Fruit fly (Drosophila melanogaster) whole organism, embryonic: ENCODE data around the gene CG34125.

Source experiments
- Antp ChIP-seq: fragments of 200-800 bp; sonication (Bioruptor generic); optimal IDR thresholded peaks from 3 replicates; lab custom pipeline; 2016; ENCODE audit warnings: missing biosample characterization, missing genetic modification characterization
- Bdp1 ChIP-seq: fragments of 200-800 bp; sonication (Bioruptor generic); optimal IDR thresholded peaks from 3 replicates; lab custom pipeline; 2016; ENCODE audit warnings: missing biosample characterization, missing genetic modification characterization
- CG13894 ChIP-seq: fragments of 200-800 bp; sonication (Bioruptor generic); optimal IDR thresholded peaks from 3 replicates; lab custom pipeline; 2018; ENCODE audit warnings: missing biosample characterization, mild to moderate bottlenecking, missing genetic modification characterization, moderate library complexity
- CG14860 ChIP-seq: fragments of 200-800 bp; sonication (Bioruptor generic); IDR thresholded peaks from 3 replicates; pipeline ENCODE4 v1.3.6; 2022; ENCODE audit warnings: missing biosample characterization, missing genetic modification characterization; ENCODE audit not compliant: partially characterized antibody
- CG17385 ChIP-seq: fragments of 200-800 bp; sonication (Bioruptor generic); optimal IDR thresholded peaks from 3 replicates; lab custom pipeline; 2018; ENCODE audit warnings: missing biosample characterization, mild to moderate bottlenecking, missing genetic modification characterization
- CG18262 ChIP-seq: fragments of 200-800 bp; optimal IDR thresholded peaks from 3 replicates; lab custom pipeline; 2019; ENCODE audit warnings: missing biosample characterization, mild to moderate bottlenecking, missing genetic modification characterization, moderate library complexity
- CG32772 ChIP-seq: fragments of 200-800 bp; sonication (Bioruptor generic); IDR thresholded peaks from 2 replicates; pipeline ENCODE4 v1.3.6; 2022; ENCODE audit warnings: missing biosample characterization, missing genetic modification characterization
- CG34422 ChIP-seq: fragments of 200-800 bp; sonication (Bioruptor generic); IDR thresholded peaks from 3 replicates; pipeline ENCODE4 v1.3.6; 2022; ENCODE audit warnings: missing biosample characterization, missing genetic modification characterization
- CG6175 ChIP-seq: fragments of 200-800 bp; sonication (Bioruptor generic); IDR thresholded peaks from 3 replicates; pipeline ENCODE4 v1.3.6; 2022; ENCODE audit warnings: missing biosample characterization, missing genetic modification characterization
- CG8359 ChIP-seq: fragments of 200-800 bp; sonication (Bioruptor generic); optimal IDR thresholded peaks from 2 replicates; lab custom pipeline; 2017; ENCODE audit warnings: missing biosample characterization, mild to moderate bottlenecking, missing genetic modification characterization, borderline replicate concordance
- CG9797 ChIP-seq: fragments of 200-800 bp; sonication (Bioruptor generic); optimal IDR thresholded peaks from 3 replicates; lab custom pipeline; 2018; ENCODE audit warnings: missing biosample characterization, mild to moderate bottlenecking, missing genetic modification characterization
- CG9876 ChIP-seq: fragments of 200-800 bp; sonication (Bioruptor generic); optimal IDR thresholded peaks from 2 replicates; lab custom pipeline; 2016; ENCODE audit warnings: missing biosample characterization, missing genetic modification characterization
- CG9932 ChIP-seq: fragments of 200-800 bp; sonication (Bioruptor generic); IDR thresholded peaks from 2 replicates; pipeline ENCODE4 v1.3.6; 2022; ENCODE audit warnings: missing biosample characterization, missing genetic modification characterization
- CTCF ChIP-seq: fragments of 200-800 bp; sonication (Bioruptor generic); optimal IDR thresholded peaks from 2 replicates; lab custom pipeline; 2017; ENCODE audit warnings: missing biosample characterization, mild to moderate bottlenecking, missing genetic modification characterization, moderate library complexity
- CrebB ChIP-seq: fragments of 200-800 bp; sonication (Bioruptor generic); optimal IDR thresholded peaks from 3 replicates; lab custom pipeline; 2018; ENCODE audit warnings: missing biosample characterization, mild to moderate bottlenecking, missing genetic modification characterization
- D ChIP-seq, 2 experiments: fragments of 200-800 bp in 1 of 2; fragments of >200 bp in 1 of 2; sonication (Bioruptor generic) in 1 of 2; optimal IDR thresholded peaks; 2 replicates in 1 of 2; 3 replicates in 1 of 2; lab custom pipeline; 2017; ENCODE audit warnings: mild to moderate bottlenecking in 1 of 2, missing biosample characterization in 1 of 2, missing genetic modification characterization in 1 of 2, missing genetic modification reagents in 1 of 2
- Doc3 ChIP-seq: fragments of 200-800 bp; sonication (Bioruptor generic); IDR thresholded peaks from 3 replicates; pipeline ENCODE4 v1.3.6; 2022; ENCODE audit warnings: missing biosample characterization, missing genetic modification characterization; ENCODE audit not compliant: partially characterized antibody
- Dp ChIP-seq: fragments of 200-800 bp; sonication (Bioruptor generic); optimal IDR thresholded peaks from 2 replicates; lab custom pipeline; 2018; ENCODE audit warnings: missing biosample characterization, mild to moderate bottlenecking, missing genetic modification characterization, moderate library complexity
- E2f2 ChIP-seq: fragments of 200-800 bp; sonication (Bioruptor generic); IDR thresholded peaks from 2 replicates; pipeline ENCODE4 v1.3.6; 2022; ENCODE audit warnings: missing biosample characterization, missing genetic modification characterization
- Fer1 ChIP-seq: fragments of 200-800 bp; sonication (Bioruptor generic); optimal IDR thresholded peaks from 2 replicates; lab custom pipeline; 2017; ENCODE audit warnings: missing biosample characterization, mild to moderate bottlenecking, missing genetic modification characterization
- HLH3B ChIP-seq: fragments of 200-800 bp; sonication (Bioruptor generic); IDR thresholded peaks from 2 replicates; pipeline ENCODE4 v1.3.6; 2022; ENCODE audit warnings: missing biosample characterization, missing genetic modification characterization
- Hand ChIP-seq: fragments of 200-800 bp; sonication (Bioruptor generic); optimal IDR thresholded peaks from 2 replicates; lab custom pipeline; 2017; ENCODE audit warnings: mild to moderate bottlenecking, missing biosample characterization, missing genetic modification reagents, missing genetic modification characterization
- HmgZ ChIP-seq: fragments of 200-800 bp; sonication (Bioruptor generic); optimal IDR thresholded peaks from 2 replicates; lab custom pipeline; 2018; ENCODE audit warnings: missing biosample characterization, mild to moderate bottlenecking, missing genetic modification characterization
- Lim3 ChIP-seq: fragments of 200-800 bp; sonication (Bioruptor generic); IDR thresholded peaks from 2 replicates; pipeline ENCODE4 v1.3.6; 2022; ENCODE audit warnings: missing biosample characterization, missing genetic modification characterization
- MBD-R2 ChIP-seq: fragments of 200-800 bp; sonication (Bioruptor generic); IDR thresholded peaks from 2 replicates; pipeline ENCODE4 v1.3.6; 2022; ENCODE audit warnings: missing biosample characterization, missing genetic modification characterization
- MESR4 ChIP-seq: fragments of 200-800 bp; sonication (Bioruptor generic); optimal IDR thresholded peaks from 2 replicates; lab custom pipeline; 2018; ENCODE audit warnings: missing biosample characterization, mild to moderate bottlenecking, missing genetic modification characterization, moderate library complexity
- MTF-1 ChIP-seq: fragments of 200-800 bp; sonication (Bioruptor generic); optimal IDR thresholded peaks from 2 replicates; lab custom pipeline; 2018; ENCODE audit warnings: missing biosample characterization, mild to moderate bottlenecking, missing genetic modification characterization, borderline replicate concordance
- Max ChIP-seq: fragments of 200-800 bp; sonication (Bioruptor generic); optimal IDR thresholded peaks from 2 replicates; lab custom pipeline; 2016; ENCODE audit warnings: missing biosample characterization, mild to moderate bottlenecking, missing genetic modification characterization
- Med ChIP-seq: fragments of 200-800 bp; sonication (Bioruptor generic); peaks from one replicate; lab custom pipeline; 2016; ENCODE audit warnings: missing biosample characterization, missing genetic modification characterization, mild to moderate bottlenecking, inconsistent platforms, moderate library complexity
- Myb ChIP-seq: fragments of 200-800 bp; sonication (Bioruptor generic); optimal IDR thresholded peaks from 2 replicates; lab custom pipeline; 2016; ENCODE audit warnings: missing biosample characterization, missing genetic modification characterization
- NK7.1 ChIP-seq: fragments of 200-800 bp; sonication (Bioruptor generic); optimal IDR thresholded peaks from 3 replicates; lab custom pipeline; 2016; ENCODE audit warnings: missing biosample characterization, missing genetic modification characterization
- Sin3A ChIP-seq: fragments of >200 bp; optimal IDR thresholded peaks from 2 replicates; lab custom pipeline; 2018
- Sry-β ChIP-seq: fragments of 200-800 bp; sonication (Bioruptor generic); optimal IDR thresholded peaks from 2 replicates; lab custom pipeline; 2018; ENCODE audit warnings: missing biosample characterization, mild to moderate bottlenecking, missing genetic modification characterization, moderate library complexity
- TFAM ChIP-seq: fragments of 200-800 bp; sonication (Bioruptor generic); optimal IDR thresholded peaks from 2 replicates; lab custom pipeline; 2017; ENCODE audit warnings: missing biosample characterization, missing genetic modification characterization, inconsistent platforms
- YL-1 ChIP-seq: fragments of 200-800 bp; sonication (Bioruptor generic); optimal IDR thresholded peaks from 3 replicates; lab custom pipeline; 2017; ENCODE audit warnings: missing biosample characterization, mild to moderate bottlenecking, missing genetic modification characterization
- bigmax ChIP-seq: fragments of 200-800 bp; sonication (Bioruptor generic); optimal IDR thresholded peaks from 2 replicates; lab custom pipeline; 2018; ENCODE audit warnings: missing biosample characterization, mild to moderate bottlenecking, missing genetic modification characterization
- cato ChIP-seq: fragments of 200-800 bp; sonication (Bioruptor generic); optimal IDR thresholded peaks from 2 replicates; lab custom pipeline; 2016; ENCODE audit warnings: missing biosample characterization, missing genetic modification characterization, borderline replicate concordance
- chif ChIP-seq, 2 experiments: fragments of 200-800 bp; sonication (Bioruptor generic); optimal IDR thresholded peaks; 3 replicates each; lab custom pipeline; 2016; ENCODE audit warnings: missing biosample characterization in 2 of 2, missing genetic modification characterization in 2 of 2
- dm ChIP-seq: fragments of 200-800 bp; sonication (Bioruptor generic); optimal IDR thresholded peaks from 3 replicates; lab custom pipeline; 2016; ENCODE audit warnings: missing biosample characterization, missing genetic modification characterization
- gcm2 ChIP-seq: fragments of 200-800 bp; sonication (Bioruptor generic); optimal IDR thresholded peaks from 2 replicates; lab custom pipeline; 2016; ENCODE audit warnings: missing biosample characterization, missing genetic modification characterization
- gfzf ChIP-seq: fragments of 200-800 bp; sonication (Bioruptor generic); optimal IDR thresholded peaks from 2 replicates; lab custom pipeline; 2016; ENCODE audit warnings: missing biosample characterization, mild to moderate bottlenecking, missing genetic modification characterization, moderate library complexity
- knrl ChIP-seq: fragments of 200-800 bp; sonication (Bioruptor generic); IDR thresholded peaks from 3 replicates; pipeline ENCODE4 v1.3.6; 2022; ENCODE audit warnings: missing biosample characterization, missing genetic modification characterization; ENCODE audit not compliant: partially characterized antibody
- oc ChIP-seq: fragments of 200-800 bp; sonication (Bioruptor generic); optimal IDR thresholded peaks from 2 replicates; lab custom pipeline; 2018; ENCODE audit warnings: missing biosample characterization, mild to moderate bottlenecking, missing genetic modification characterization, moderate library complexity
- pros ChIP-seq: fragments of 200-800 bp; sonication (Bioruptor generic); optimal IDR thresholded peaks from 3 replicates; lab custom pipeline; 2019; ENCODE audit warnings: missing biosample characterization, mild to moderate bottlenecking, missing genetic modification characterization, moderate library complexity
- pzg ChIP-seq: fragments of 200-800 bp; sonication (Bioruptor generic); optimal IDR thresholded peaks from 3 replicates; lab custom pipeline; 2018; ENCODE audit warnings: missing biosample characterization, mild to moderate bottlenecking, missing genetic modification characterization, moderate library complexity
- sima ChIP-seq: fragments of 200-800 bp; sonication (Bioruptor generic); optimal IDR thresholded peaks from 2 replicates; lab custom pipeline; 2016; ENCODE audit warnings: missing biosample characterization, missing genetic modification characterization
- sob ChIP-seq: fragments of 200-800 bp; sonication (Bioruptor generic); IDR thresholded peaks from 2 replicates; pipeline ENCODE4 v1.3.6; 2022; ENCODE audit warnings: missing biosample characterization, missing genetic modification characterization
- stwl ChIP-seq: fragments of 200-800 bp; sonication (Bioruptor generic); optimal IDR thresholded peaks from 3 replicates; lab custom pipeline; 2018; ENCODE audit warnings: missing biosample characterization, mild to moderate bottlenecking, missing genetic modification characterization, moderate library complexity
- trem ChIP-seq: fragments of 200-800 bp; optimal IDR thresholded peaks from 3 replicates; lab custom pipeline; 2019; ENCODE audit warnings: missing biosample characterization, mild to moderate bottlenecking, missing genetic modification characterization, moderate library complexity
- trh ChIP-seq: fragments of 200-800 bp; sonication (Bioruptor generic); optimal IDR thresholded peaks from 2 replicates; lab custom pipeline; 2016; ENCODE audit warnings: missing biosample characterization, missing genetic modification characterization

The CG34125 gene

dm6 chr2L:4967511-4967910 lies 2.0 kb downstream of the CG34125 start, which contains the start of gene eIF3i (continued):
- TF ChIP-seq HmgZ (tag; lab: Kevin White, UChicago), result peak; percentile 38
- TF ChIP-seq pros (GFP tag; lab: Kevin White, UChicago), result no peak
- no peak for TF ChIP-seq Bdp1 (GFP tag; lab: Kevin White, UChicago)
- peak; percentile 66 for TF ChIP-seq MESR4 (GFP tag; lab: Kevin White, UChicago)
- TF ChIP-seq Med (GFP tag; lab: Kevin White, UChicago), result peak; percentile 65
- TF ChIP-seq Lim3 (GFP tag; lab: Robert Waterston, UW), result no peak
- no peak for TF ChIP-seq Antp (GFP tag; lab: Kevin White, UChicago)
- no peak for TF ChIP-seq NK7.1 (GFP tag; lab: Kevin White, UChicago)
- no peak for TF ChIP-seq knrl (GFP tag; lab: Robert Waterston, UW)
- TF ChIP-seq Doc3 (GFP tag; lab: Robert Waterston, UW), result no peak
- TF ChIP-seq YL-1 (GFP tag; lab: Kevin White, UChicago), result peak; percentile 51
- no peak for TF ChIP-seq Fer1
- TF ChIP-seq Sry-β, result no peak
- no peak for TF ChIP-seq TFAM (GFP tag; lab: Kevin White, UChicago)
- TF ChIP-seq Myb (GFP tag; lab: Kevin White, UChicago), result peak; percentile 13
- TF ChIP-seq oc, result no peak
- no peak for TF ChIP-seq CG13894 (tag; lab: Kevin White, UChicago)
- TF ChIP-seq CG14860, result no peak
- TF ChIP-seq CG6175 (GFP tag; lab: Robert Waterston, UW), result no peak

dm6 chr2L:4968767-4969166 lies 3.3 kb downstream of the CG34125 start, which contains the start of the genes Scox and Polr1C:
Gene Scox (minus strand): TSS chr2L:4968935.
Gene Polr1C (plus strand): TSS chr2L:4969004.
- TF ChIP-seq D (optimal IDR thresholded peaks at IDR 0.05; lab: Kevin White, UChicago), result no peak
- TF ChIP-seq D (GFP tag; optimal IDR thresholded peaks at IDR 0.05; lab: Kevin White, UChicago), result no peak
- no peak for TF ChIP-seq gcm2 (GFP tag; lab: Kevin White, UChicago)
- TF ChIP-seq sob (GFP tag; lab: Robert Waterston, UW), result no peak
- TF ChIP-seq CrebB (tag; lab: Kevin White, UChicago), result no peak
- TF ChIP-seq CG9797 (GFP tag; lab: Kevin White, UChicago), result peak; percentile 55
- TF ChIP-seq gfzf, result peak; percentile 49
- no peak for TF ChIP-seq CG9932 (GFP tag; lab: Robert Waterston, UW)
- no peak for TF ChIP-seq cato
- TF ChIP-seq E2f2 (GFP tag; lab: Robert Waterston, UW), result peak; percentile 34; the same call in 1 of the 2 replicates
- TF ChIP-seq CG9876 (GFP tag; lab: Kevin White, UChicago), result no peak
- peak; percentile 68 for TF ChIP-seq bigmax (GFP tag; lab: Kevin White, UChicago)
- TF ChIP-seq CG8359 (GFP tag; lab: Kevin White, UChicago), result no peak
- TF ChIP-seq chif (GFP tag; optimal IDR thresholded peaks at IDR 0.05; lab: Kevin White, UChicago), result no peak
- TF ChIP-seq HLH3B (GFP tag; lab: Robert Waterston, UW), result no peak
- peak; percentile 46 for TF ChIP-seq pzg (GFP tag; lab: Kevin White, UChicago)
- TF ChIP-seq Dp (GFP tag; lab: Kevin White, UChicago), result peak; percentile 19
- TF ChIP-seq YL-1 (GFP tag; lab: Kevin White, UChicago), result peak; percentile 58
- TF ChIP-seq sima (GFP tag; lab: Kevin White, UChicago), result no peak
- TF ChIP-seq MESR4 (GFP tag; lab: Kevin White, UChicago), result peak; percentile 44
- TF ChIP-seq CG32772 (GFP tag; lab: Robert Waterston, UW), result no peak
- TF ChIP-seq MBD-R2 (GFP tag; lab: Robert Waterston, UW), result 0 out of 2 replicates have a peak, but pooled peaks have one; percentile 33
- peak; percentile 19 for TF ChIP-seq stwl
- no peak for TF ChIP-seq CG13894 (tag; lab: Kevin White, UChicago)
- peak; percentile 7 for TF ChIP-seq trem (tag; lab: Kevin White, UChicago)
- TF ChIP-seq CG17385 (GFP tag; lab: Kevin White, UChicago), result peak; percentile 89
- no peak for TF ChIP-seq Sin3A (lab: Kevin White, UChicago)
- no peak for TF ChIP-seq MTF-1 (GFP tag; lab: Kevin White, UChicago)
- peak; percentile 18; the same call in 1 of the 3 replicates for TF ChIP-seq CG34422 (GFP tag; lab: Robert Waterston, UW)
- peak; percentile 36 for TF ChIP-seq dm (GFP tag; lab: Kevin White, UChicago)
- TF ChIP-seq CTCF (GFP tag; lab: Kevin White, UChicago), result no peak
- TF ChIP-seq CG18262 (tag; lab: Kevin White, UChicago), result no peak
- no peak for TF ChIP-seq trh (GFP tag; lab: Kevin White, UChicago)
- no peak for TF ChIP-seq Hand (GFP tag; lab: Kevin White, UChicago)
- TF ChIP-seq Max, result peak; percentile 33
